Worm (Caenorhabditis elegans) whole organism, young adult: ENCODE results near the gene ubc-17.

ENCODE experiments used
- C17E4.6 ChIP-seq: fragments of 200-800 bp; sonication (Bioruptor generic); IDR thresholded peaks from 2 replicates; pipeline ENCODE4 v1.3.6; 2022; ENCODE audit warnings: missing genetic modification reagents, missing genetic modification characterization, missing compliant biosample characterization
- ZK185.1 ChIP-seq: sonication (generic microtip); optimal IDR thresholded peaks from 2 replicates; lab custom pipeline; 2016; ENCODE audit warnings: mild to moderate bottlenecking, missing genetic modification characterization, missing compliant biosample characterization; ENCODE audit not compliant: poor library complexity, severe bottlenecking
- dpl-1 ChIP-seq: fragments of 150-350 bp; optimal IDR thresholded peaks from 2 replicates; lab custom pipeline; 2014; ENCODE audit warnings: missing biosample characterization, missing genetic modification reagents, missing genetic modification characterization
- lin-35 ChIP-seq, 3 experiments: fragments of 150-350 bp in 2 of 3; sonication (generic microtip) in 1 of 3; optimal IDR thresholded peaks; 2 replicates each; lab custom pipeline; 2014 to 2018; ENCODE audit warnings: missing biosample characterization in 3 of 3, missing genetic modification characterization in 3 of 3, missing genetic modification reagents in 3 of 3
- lin-40 ChIP-seq: sonication (generic microtip); optimal IDR thresholded peaks from 2 replicates; lab custom pipeline; 2016; ENCODE audit warnings: missing genetic modification characterization, mild to moderate bottlenecking, missing compliant biosample characterization, missing genotype, missing genetic modification reagents
- mes-4 ChIP-seq: sonication (generic microtip); optimal IDR thresholded peaks from 2 replicates; lab custom pipeline; 2016; ENCODE audit warnings: missing genotype, missing genetic modification characterization, missing compliant biosample characterization
- mxl-1 ChIP-seq: sonication (generic microtip); optimal IDR thresholded peaks from 2 replicates; lab custom pipeline; 2016; ENCODE audit warnings: missing genetic modification characterization, missing compliant biosample characterization
- nhr-90 ChIP-seq: sonication (generic microtip); optimal IDR thresholded peaks from 2 replicates; lab custom pipeline; 2016; ENCODE audit warnings: missing genotype, mild to moderate bottlenecking, missing genetic modification characterization, missing compliant biosample characterization
- repo-1 ChIP-seq: sonication (generic microtip); optimal IDR thresholded peaks from 2 replicates; lab custom pipeline; 2017; ENCODE audit warnings: mild to moderate bottlenecking, missing genetic modification characterization, missing compliant biosample characterization
- snpc-1.1 ChIP-seq: sonication (generic microtip); optimal IDR thresholded peaks from 2 replicates; lab custom pipeline; 2017; ENCODE audit warnings: missing genetic modification characterization, mild to moderate bottlenecking, missing compliant biosample characterization, antibody characterized with exemption, moderate library complexity, missing genotype, missing genetic modification reagents; ENCODE audit not compliant: insufficient read depth
- snpc-4 ChIP-seq, 5 experiments: fragments of 150-350 bp in 1 of 5; sonication (generic microtip) in 4 of 5; optimal IDR thresholded peaks; 2 replicates each; lab custom pipeline; 2014 to 2018; ENCODE audit warnings: missing genetic modification characterization in 5 of 5, missing biosample characterization in 3 of 5, antibody characterized with exemption in 2 of 5, mild to moderate bottlenecking in 2 of 5, missing compliant biosample characterization in 2 of 5, missing genotype in 2 of 5, moderate library complexity in 2 of 5, missing genetic modification reagents in 1 of 5
- zim-3 ChIP-seq: sonication (generic microtip); optimal IDR thresholded peaks from 2 replicates; lab custom pipeline; 2017; ENCODE audit warnings: mild to moderate bottlenecking, missing genetic modification characterization, moderate library complexity, missing compliant biosample characterization
- ztf-22 ChIP-seq: fragments of 200-800 bp; sonication (Bioruptor generic); optimal IDR thresholded peaks from 2 replicates; lab custom pipeline; 2018; ENCODE audit warnings: mild to moderate bottlenecking, missing genetic modification characterization, moderate library complexity, missing compliant biosample characterization
- ztf-28 ChIP-seq: fragments of 200-800 bp; sonication (Bioruptor generic); IDR thresholded peaks from 2 replicates; pipeline ENCODE4 v1.3.6; 2022; ENCODE audit warnings: missing genetic modification reagents, missing genetic modification characterization, missing compliant biosample characterization

ce11 chrX:7005475-7005874, 44.9 kb upstream of the ubc-17 start, which contains the start of gene tyra-2:
- TF ChIP-seq nhr-90 (no peak), repo-1 (tag; lab: Kevin White, UChicago) (no peak), ZK185.1 (tag; lab: Kevin White, UChicago) (no peak), snpc-4 (GFP tag; optimal IDR thresholded peaks at IDR 0.05; lab: Kevin White, UChicago) (no peak), snpc-4 (tag; optimal IDR thresholded peaks at IDR 0.05; lab: Kevin White, UChicago) (no peak), ztf-22 (GFP tag; lab: Kevin White, UChicago) (no peak), ztf-28 (no peak), mes-4 (tag; lab: Kevin White, UChicago) (no peak), C17E4.6 (GFP tag; lab: Robert Waterston, UW) (no peak), lin-35 (GFP tag; optimal IDR thresholded peaks at IDR 0.05; lab: Kevin White, UChicago) (no peak), snpc-1.1 (no peak), zim-3 (no peak), lin-40 (tag; lab: Kevin White, UChicago) (no peak), dpl-1 (GFP tag; lab: Kevin White, UChicago) (no peak), mxl-1 (tag; lab: Kevin White, UChicago) (no peak)
